Fruit fly (Drosophila melanogaster): ENCODE measurements around the gene CG17721.

Gene CG17721

dm6 chr3R:11231037-11231436 is 3.9 kb upstream of the CG17721 start:
- TF ChIP-seq CG34422 (GFP tag; IDR thresholded peaks at IDR 0.05) (peak; percentile 16; the same call in 1 of the 3 replicates), Dll (GFP tag; IDR thresholded peaks at IDR 0.05; ENCODE audit: partially characterized antibody) (no peak), CG8359 (GFP tag; optimal IDR thresholded peaks at IDR 0.05; ENCODE audit: borderline replicate concordance) (no peak), prd (optimal IDR thresholded peaks at IDR 0.05) (no peak), prd (GFP tag; IDR thresholded peaks at IDR 0.05) (0 out of 3 replicates have a peak, but pooled peaks have one; percentile 30), CG2120 (GFP tag; optimal IDR thresholded peaks at IDR 0.05) (no peak), Lhr (GFP tag; optimal IDR thresholded peaks at IDR 0.05) (no peak), CG10431 (GFP tag; optimal IDR thresholded peaks at IDR 0.05) (no peak), repo (GFP tag; optimal IDR thresholded peaks at IDR 0.05) (no peak), nerfin-1 (tag; optimal IDR thresholded peaks at IDR 0.05) (no peak), CG17568 (GFP tag; optimal IDR thresholded peaks at IDR 0.05) (no peak), sens-2 (GFP tag; IDR thresholded peaks at IDR 0.05) (no peak), h (optimal IDR thresholded peaks at IDR 0.05) (peak; percentile 16), CG11560 (tag; IDR thresholded peaks at IDR 0.05) (0 out of 3 replicates have a peak, but pooled peaks have one; percentile 38), CG13424 (tag; optimal IDR thresholded peaks at IDR 0.05) (no peak), slou (GFP tag; optimal IDR thresholded peaks at IDR 0.05) (no peak), CG8478 (optimal IDR thresholded peaks at IDR 0.05) (peak; percentile 68)

- TF ChIP-seq ken (GFP tag; IDR thresholded peaks at IDR 0.05) = no peak
- peak; percentile 35 for TF ChIP-seq CG10979 (tag; optimal IDR thresholded peaks at IDR 0.05)
- no peak for TF ChIP-seq CG12104 (GFP tag; optimal IDR thresholded peaks at IDR 0.05)
- peak; percentile 62 for TF ChIP-seq MESR4 (GFP tag; optimal IDR thresholded peaks at IDR 0.05)
- TF ChIP-seq Hand (GFP tag; optimal IDR thresholded peaks at IDR 0.05) = no peak
- peak; percentile 13 for TF ChIP-seq BEAF-32 (GFP tag; optimal IDR thresholded peaks at IDR 0.05)
- no peak for TF ChIP-seq CG17385 (GFP tag; optimal IDR thresholded peaks at IDR 0.05)
- TF ChIP-seq H2.0 (GFP tag; IDR thresholded peaks at IDR 0.05) = no peak
- TF ChIP-seq pzg (GFP tag; optimal IDR thresholded peaks at IDR 0.05) = peak; percentile 40
- peak; percentile 14 for TF ChIP-seq Sin3A (optimal IDR thresholded peaks at IDR 0.05)
- peak; percentile 58 for TF ChIP-seq CG7372 (GFP tag; IDR thresholded peaks at IDR 0.05)
- no peak for TF ChIP-seq CG6683 (GFP tag; optimal IDR thresholded peaks at IDR 0.05)
- TF ChIP-seq CG10565 (GFP tag; optimal IDR thresholded peaks at IDR 0.05) = no peak
- no peak for TF ChIP-seq sens-2 (GFP tag; IDR thresholded peaks at IDR 0.05)
- no peak for TF ChIP-seq CG3847 (GFP tag; IDR thresholded peaks at IDR 0.05)
- TF ChIP-seq Hr51 (GFP tag; optimal IDR thresholded peaks at IDR 0.05) = no peak
- TF ChIP-seq ftz-f1 (GFP tag; optimal IDR thresholded peaks at IDR 0.05) = peak; percentile 70
- TF ChIP-seq CG14710 (tag; optimal IDR thresholded peaks at IDR 0.05) = peak; percentile 5
- no peak for TF ChIP-seq NC2α (GFP tag; optimal IDR thresholded peaks at IDR 0.05)
- TF ChIP-seq CG15011 (GFP tag; optimal IDR thresholded peaks at IDR 0.05) = no peak
- TF ChIP-seq CG18476 (GFP tag; optimal IDR thresholded peaks at IDR 0.05) = no peak
- TF ChIP-seq CG4282 (GFP tag; optimal IDR thresholded peaks at IDR 0.05) = no peak
- no peak for TF ChIP-seq C15 (GFP tag; IDR thresholded peaks at IDR 0.05)
- no peak for TF ChIP-seq grau (tag; optimal IDR thresholded peaks at IDR 0.05)
- TF ChIP-seq Nf-YB (GFP tag; optimal IDR thresholded peaks at IDR 0.05) = no peak
- peak; percentile 31 for TF ChIP-seq CG1603 (tag; optimal IDR thresholded peaks at IDR 0.05)
- TF ChIP-seq CG9437 (GFP tag; optimal IDR thresholded peaks at IDR 0.05) = no peak
- no peak for TF ChIP-seq CG2712 (tag; optimal IDR thresholded peaks at IDR 0.05)
- no peak for TF ChIP-seq CG12942 (GFP tag; optimal IDR thresholded peaks at IDR 0.05)
- TF ChIP-seq da (GFP tag; optimal IDR thresholded peaks at IDR 0.05) = no peak
- no peak for TF ChIP-seq CG12659 (GFP tag; optimal IDR thresholded peaks at IDR 0.05)
- TF ChIP-seq dan (GFP tag; IDR thresholded peaks at IDR 0.05) = no peak
- TF ChIP-seq CG10274 (GFP tag; optimal IDR thresholded peaks at IDR 0.05) = no peak
- no peak for TF ChIP-seq pan (optimal IDR thresholded peaks at IDR 0.05)
- no peak for TF ChIP-seq pan (GFP tag; optimal IDR thresholded peaks at IDR 0.05 in 1 of 2, IDR thresholded peaks at IDR 0.05 in 1 of 2)
Measured at dm6 chr3R:11231705-11232261, 3.2 kb upstream of the CG17721 start, which contains the start of the genes CG17187 and Dph3. CG17187 (minus strand) TSS chr3R:11231879. Dph3 (plus strand) TSS chr3R:11231912.
